Fruit fly (Drosophila melanogaster) whole organism, embryonic: ENCODE data around the gene CG46059.

ENCODE experiments used
- BEAF-32 ChIP-seq: fragments of 200-800 bp; sonication (Bioruptor generic); optimal IDR thresholded peaks from 3 replicates; lab custom pipeline; 2017; ENCODE audit warnings: missing biosample characterization, missing genetic modification characterization, mild to moderate bottlenecking, moderate library complexity, missing genetic modification reagents
- CG10209 ChIP-seq: fragments of 200-800 bp; sonication (Bioruptor generic); optimal IDR thresholded peaks from 3 replicates; lab custom pipeline; 2017; ENCODE audit warnings: missing biosample characterization, mild to moderate bottlenecking, missing genetic modification characterization, missing genetic modification reagents
- CG10321 ChIP-seq: fragments of 200-800 bp; sonication (Bioruptor generic); IDR thresholded peaks from 2 replicates; pipeline ENCODE4 v1.3.6; 2022; ENCODE audit warnings: missing biosample characterization, missing genetic modification characterization
- CG14667 ChIP-seq: fragments of 200-800 bp; sonication (Bioruptor generic); IDR thresholded peaks from 2 replicates; pipeline ENCODE4 v1.3.6; 2022; ENCODE audit warnings: missing biosample characterization, missing genetic modification characterization
- CG15479 ChIP-seq: fragments of 200-800 bp; sonication (Bioruptor generic); optimal IDR thresholded peaks from 3 replicates; lab custom pipeline; 2019; ENCODE audit warnings: missing biosample characterization, mild to moderate bottlenecking, missing genetic modification characterization, moderate library complexity
- CG15601 ChIP-seq: fragments of 200-800 bp; sonication (Bioruptor generic); optimal IDR thresholded peaks from 3 replicates; lab custom pipeline; 2019; ENCODE audit warnings: missing biosample characterization, mild to moderate bottlenecking, missing genetic modification characterization, moderate library complexity
- CG16813 ChIP-seq: fragments of 200-800 bp; sonication (Bioruptor generic); IDR thresholded peaks from 3 replicates; pipeline ENCODE4 v1.3.6; 2022; ENCODE audit warnings: missing biosample characterization, missing genetic modification characterization; ENCODE audit not compliant: partially characterized antibody
- CG16815 ChIP-seq: fragments of 200-800 bp; sonication (Bioruptor generic); optimal IDR thresholded peaks from 3 replicates; lab custom pipeline; 2017; ENCODE audit warnings: missing biosample characterization, mild to moderate bottlenecking, missing genetic modification characterization
- CG17361 ChIP-seq: fragments of 200-800 bp; sonication (Bioruptor generic); IDR thresholded peaks from 3 replicates; pipeline ENCODE4 v1.3.6; 2022; ENCODE audit warnings: missing biosample characterization, missing genetic modification characterization
- CG18011 ChIP-seq: fragments of 200-800 bp; sonication (Bioruptor generic); optimal IDR thresholded peaks from 2 replicates; lab custom pipeline; 2017; ENCODE audit warnings: missing biosample characterization, missing genetic modification characterization, mild to moderate bottlenecking, moderate library complexity, missing genotype
- CG18599 ChIP-seq: fragments of 200-800 bp; sonication (Bioruptor generic); optimal IDR thresholded peaks from 3 replicates; lab custom pipeline; 2017; ENCODE audit warnings: missing biosample characterization, missing genetic modification characterization, mild to moderate bottlenecking, moderate library complexity, missing genetic modification reagents
- CG31388 ChIP-seq: fragments of 200-800 bp; sonication (Bioruptor generic); optimal IDR thresholded peaks from 2 replicates; lab custom pipeline; 2016; ENCODE audit warnings: missing biosample characterization, missing genetic modification characterization
- CG31441 ChIP-seq: fragments of 200-800 bp; sonication (Bioruptor generic); IDR thresholded peaks from 2 replicates; pipeline ENCODE4 v1.3.6; 2022; ENCODE audit warnings: missing biosample characterization, missing genetic modification characterization
- CG32532 ChIP-seq: fragments of 200-800 bp; sonication (Bioruptor generic); IDR thresholded peaks from 2 replicates; pipeline ENCODE4 v1.3.6; 2022; ENCODE audit warnings: missing biosample characterization, missing genetic modification characterization
- CG3281 ChIP-seq: fragments of 200-800 bp; sonication (Bioruptor generic); optimal IDR thresholded peaks from 3 replicates; lab custom pipeline; 2017; ENCODE audit warnings: missing biosample characterization, mild to moderate bottlenecking, missing genetic modification characterization
- CG3407 ChIP-seq: fragments of 200-800 bp; sonication (Bioruptor generic); optimal IDR thresholded peaks from 2 replicates; lab custom pipeline; 2018; ENCODE audit warnings: missing biosample characterization, mild to moderate bottlenecking, missing genetic modification characterization
- CG3726 ChIP-seq: fragments of 200-800 bp; sonication (Bioruptor generic); IDR thresholded peaks from 3 replicates; pipeline ENCODE4, ENCODE4 v1.3.6; 2022; ENCODE audit warnings: missing biosample characterization, missing genetic modification characterization
- CG42726 ChIP-seq: fragments of 200-800 bp; sonication (Bioruptor generic); IDR thresholded peaks from 2 replicates; pipeline ENCODE4 v1.3.6; 2022; ENCODE audit warnings: missing biosample characterization, missing genetic modification characterization; ENCODE audit not compliant: partially characterized antibody
- CG4617 ChIP-seq: fragments of 200-800 bp; sonication (Bioruptor generic); optimal IDR thresholded peaks from 3 replicates; lab custom pipeline; 2016; ENCODE audit warnings: missing biosample characterization, missing genetic modification characterization, borderline replicate concordance
- CG7357 ChIP-seq: fragments of 200-800 bp; sonication (Bioruptor generic); IDR thresholded peaks from 3 replicates; pipeline ENCODE4 v1.3.6; 2022; ENCODE audit warnings: missing biosample characterization, missing genetic modification characterization
- CG7839 ChIP-seq: fragments of 200-800 bp; sonication (Bioruptor generic); optimal IDR thresholded peaks from 3 replicates; lab custom pipeline; 2018; ENCODE audit warnings: missing biosample characterization, mild to moderate bottlenecking, missing genetic modification characterization, moderate library complexity
- CG9437 ChIP-seq: fragments of 200-800 bp; sonication (Bioruptor generic); optimal IDR thresholded peaks from 2 replicates; lab custom pipeline; 2018; ENCODE audit warnings: missing biosample characterization, mild to moderate bottlenecking, missing genetic modification characterization
- CoRest ChIP-seq: fragments of 200-800 bp; sonication (Bioruptor generic); optimal IDR thresholded peaks from 3 replicates; lab custom pipeline; 2018; ENCODE audit warnings: missing biosample characterization, mild to moderate bottlenecking, missing genetic modification characterization, moderate library complexity
- Fer2 ChIP-seq: fragments of 200-800 bp; sonication (Bioruptor generic); optimal IDR thresholded peaks from 2 replicates; lab custom pipeline; 2018; ENCODE audit warnings: missing biosample characterization, mild to moderate bottlenecking, missing genetic modification characterization, moderate library complexity
- Fer3 ChIP-seq: fragments of 200-800 bp; sonication (Bioruptor generic); optimal IDR thresholded peaks from 2 replicates; lab custom pipeline; 2018; ENCODE audit warnings: missing biosample characterization, mild to moderate bottlenecking, missing genetic modification characterization, moderate library complexity
- Hr78 ChIP-seq, 2 experiments: fragments of 200-800 bp in 1 of 2; fragments of >200 bp in 1 of 2; sonication (Bioruptor generic) in 1 of 2; optimal IDR thresholded peaks; 2 replicates each; lab custom pipeline; 2017 to 2019; ENCODE audit warnings: missing biosample characterization in 2 of 2, missing genetic modification characterization in 2 of 2, mild to moderate bottlenecking in 1 of 2, moderate library complexity in 1 of 2
- Neu2 ChIP-seq: fragments of 200-800 bp; sonication (Bioruptor generic); optimal IDR thresholded peaks from 3 replicates; lab custom pipeline; 2016; ENCODE audit warnings: missing biosample characterization, missing genetic modification characterization, borderline replicate concordance
- Nf-YC ChIP-seq: fragments of 200-800 bp; optimal IDR thresholded peaks from 3 replicates; lab custom pipeline; 2019; ENCODE audit warnings: missing biosample characterization, mild to moderate bottlenecking, missing genetic modification characterization, moderate library complexity
- Opbp ChIP-seq: fragments of 200-800 bp; sonication (Bioruptor generic); IDR thresholded peaks from 3 replicates; pipeline ENCODE4 v1.3.6; 2022; ENCODE audit warnings: missing biosample characterization, missing genetic modification characterization; ENCODE audit not compliant: partially characterized antibody
- Ssrp ChIP-seq: fragments of 200-800 bp; sonication (Bioruptor generic); optimal IDR thresholded peaks from 2 replicates; lab custom pipeline; 2018; ENCODE audit warnings: missing biosample characterization, mild to moderate bottlenecking, missing genetic modification characterization, moderate library complexity
- ap ChIP-seq: fragments of 200-800 bp; sonication (Bioruptor generic); IDR thresholded peaks from 2 replicates; pipeline ENCODE4 v1.3.6; 2022; ENCODE audit warnings: missing biosample characterization, missing genetic modification characterization
- br ChIP-seq: fragments of >200 bp; optimal IDR thresholded peaks from 2 replicates; lab custom pipeline; 2017
- cg ChIP-seq: fragments of 200-800 bp; sonication (Bioruptor generic); optimal IDR thresholded peaks from 3 replicates; lab custom pipeline; 2019; ENCODE audit warnings: missing biosample characterization, mild to moderate bottlenecking, missing genetic modification characterization, moderate library complexity
- crp ChIP-seq, 2 experiments: fragments of 200-800 bp; sonication (Bioruptor generic); optimal IDR thresholded peaks; 2 replicates in 1 of 2; 3 replicates in 1 of 2; lab custom pipeline; 2017; ENCODE audit warnings: missing biosample characterization in 2 of 2, missing genetic modification characterization in 2 of 2, mild to moderate bottlenecking in 1 of 2, moderate library complexity in 1 of 2
- disco-r ChIP-seq: fragments of 200-800 bp; sonication (Bioruptor generic); optimal IDR thresholded peaks from 2 replicates; lab custom pipeline; 2016; ENCODE audit warnings: missing biosample characterization, missing genetic modification characterization
- dmrt99B ChIP-seq: fragments of 200-800 bp; sonication (Bioruptor generic); optimal IDR thresholded peaks from 2 replicates; lab custom pipeline; 2018; ENCODE audit warnings: missing biosample characterization, mild to moderate bottlenecking, missing genetic modification characterization, moderate library complexity
- grn ChIP-seq: fragments of 200-800 bp; sonication (Bioruptor generic); optimal IDR thresholded peaks from 3 replicates; lab custom pipeline; 2017; ENCODE audit warnings: missing biosample characterization, missing genetic modification characterization
- her ChIP-seq: fragments of 200-800 bp; sonication (Bioruptor generic); optimal IDR thresholded peaks from 2 replicates; lab custom pipeline; 2016; ENCODE audit warnings: missing biosample characterization, missing genetic modification characterization
- insv ChIP-seq, 2 experiments: fragments of 200-800 bp; sonication (Bioruptor generic); optimal IDR thresholded peaks; 3 replicates each; lab custom pipeline; 2016 to 2018; ENCODE audit warnings: missing biosample characterization in 2 of 2, missing genetic modification characterization in 2 of 2
- pnt ChIP-seq: fragments of 200-800 bp; sonication (Bioruptor generic); optimal IDR thresholded peaks from 3 replicates; lab custom pipeline; 2016; ENCODE audit warnings: missing biosample characterization, missing genetic modification characterization
- psq ChIP-seq: fragments of 200-800 bp; sonication (Bioruptor generic); optimal IDR thresholded peaks from 2 replicates; lab custom pipeline; 2017; ENCODE audit warnings: missing biosample characterization, missing genetic modification characterization
- seq ChIP-seq: fragments of 200-800 bp; sonication (Bioruptor generic); IDR thresholded peaks from 2 replicates; pipeline ENCODE4 v1.3.6; 2022; ENCODE audit warnings: missing biosample characterization, missing genetic modification characterization
- sug ChIP-seq: fragments of 200-800 bp; optimal IDR thresholded peaks from 2 replicates; lab custom pipeline; 2019; ENCODE audit warnings: missing biosample characterization, mild to moderate bottlenecking, missing genetic modification characterization, moderate library complexity
- tin ChIP-seq: fragments of 200-800 bp; sonication (Bioruptor generic); optimal IDR thresholded peaks from 3 replicates; lab custom pipeline; 2016; ENCODE audit warnings: missing biosample characterization, missing genetic modification characterization
- tx ChIP-seq: fragments of 200-800 bp; sonication (Bioruptor generic); optimal IDR thresholded peaks from 2 replicates; lab custom pipeline; 2016; ENCODE audit warnings: missing biosample characterization, missing genetic modification characterization
- vfl ChIP-seq: fragments of 200-800 bp; sonication (Bioruptor generic); optimal IDR thresholded peaks from 2 replicates; lab custom pipeline; 2016; ENCODE audit warnings: missing biosample characterization, missing genetic modification characterization
- vnd ChIP-seq: fragments of 200-800 bp; sonication (Bioruptor generic); IDR thresholded peaks from 3 replicates; pipeline ENCODE4 v1.3.6; 2022; ENCODE audit warnings: missing biosample characterization, missing genetic modification characterization; ENCODE audit not compliant: partially characterized antibody

The CG46059 gene

dm6 chr2L:19133465-19134365 lies 49.9 kb downstream of the CG46059 start, which contains the start of gene brat:
TSS of gene brat (plus strand) at chr2L:19133816.
- peak; percentile 43 for TF ChIP-seq CG18011 (GFP tag; lab: Kevin White, UChicago)
- TF ChIP-seq ap, result no peak
- no peak for TF ChIP-seq psq (GFP tag; lab: Kevin White, UChicago)
- TF ChIP-seq CG17361 (GFP tag; lab: Robert Waterston, UW), result peak; percentile 66
- TF ChIP-seq tx (GFP tag; lab: Kevin White, UChicago), result peak; percentile 45
- 0 out of 2 replicates have a peak, but pooled peaks have one; percentile 53 for TF ChIP-seq CG42726
- no peak for TF ChIP-seq CG14667
- TF ChIP-seq CG10209 (GFP tag; lab: Kevin White, UChicago), result peak; percentile 15
- TF ChIP-seq CG7357 (GFP tag; lab: Robert Waterston, UW), result peak; percentile 69
- TF ChIP-seq CG3726 (GFP tag; lab: Robert Waterston, UW), result no peak
- peak; percentile 38 for TF ChIP-seq CG7839 (tag; lab: Kevin White, UChicago)
- no peak for TF ChIP-seq br
- peak; percentile 44 for TF ChIP-seq Fer3 (tag; lab: Kevin White, UChicago)
- TF ChIP-seq CG4617, result peak; percentile 48
- TF ChIP-seq tin (GFP tag; lab: Kevin White, UChicago), result peak; percentile 47
- TF ChIP-seq pnt (GFP tag; lab: Kevin White, UChicago), result peak; percentile 59
- TF ChIP-seq Neu2 (GFP tag; lab: Kevin White, UChicago), result peak; percentile 6
- TF ChIP-seq CG16815 (GFP tag; lab: Kevin White, UChicago), result no peak
- TF ChIP-seq seq (GFP tag; lab: Robert Waterston, UW), result peak; percentile 15; the same call in 1 of the 2 replicates
- TF ChIP-seq BEAF-32, result peak; percentile 96
- no peak for TF ChIP-seq CG10321 (GFP tag; lab: Robert Waterston, UW)
- no peak for TF ChIP-seq Hr78 (GFP tag; optimal IDR thresholded peaks at IDR 0.05; lab: Kevin White, UChicago)
- TF ChIP-seq Ssrp, result peak; percentile 52
- TF ChIP-seq crp (GFP tag; optimal IDR thresholded peaks at IDR 0.05; lab: Kevin White, UChicago), result peak in 1 of 2 experiments; percentile 5
- TF ChIP-seq CG31388, result no peak
- peak; percentile 70 for TF ChIP-seq sug (tag; lab: Kevin White, UChicago)
- peak; percentile 33 for TF ChIP-seq Fer2 (tag; lab: Kevin White, UChicago)
- TF ChIP-seq CG9437 (GFP tag; lab: Kevin White, UChicago), result peak; percentile 53
- peak; percentile 38; the same call in 1 of the 2 replicates for TF ChIP-seq CG31441 (GFP tag; lab: Robert Waterston, UW)
- peak; percentile 22 for TF ChIP-seq her (GFP tag; lab: Kevin White, UChicago)
- TF ChIP-seq cg (GFP tag; lab: Kevin White, UChicago), result peak; percentile 67
- no peak for TF ChIP-seq disco-r (GFP tag; lab: Kevin White, UChicago)
- peak; percentile 75 for TF ChIP-seq CoRest (tag; lab: Kevin White, UChicago)
- peak; percentile 5 for TF ChIP-seq dmrt99B
- no peak for TF ChIP-seq grn (GFP tag; lab: Kevin White, UChicago)
- TF ChIP-seq CG32532 (GFP tag; lab: Robert Waterston, UW), result peak; percentile 56
- TF ChIP-seq CG15479 (GFP tag; lab: Kevin White, UChicago), result peak; percentile 3
- peak; percentile 38 for TF ChIP-seq CG3281 (GFP tag; lab: Kevin White, UChicago)
- TF ChIP-seq vnd, result peak; percentile 93
- peak; percentile 95 to 98 for TF ChIP-seq insv (GFP tag; optimal IDR thresholded peaks at IDR 0.05; lab: Kevin White, UChicago)
- peak; percentile 95 for TF ChIP-seq CG16813 (GFP tag; lab: Robert Waterston, UW)
- TF ChIP-seq CG15601, result peak; percentile 14
- peak; percentile 87; the same call in 2 of the 3 replicates for TF ChIP-seq Opbp (GFP tag; lab: Robert Waterston, UW)
- peak; percentile 49 for TF ChIP-seq CG18599 (GFP tag; lab: Kevin White, UChicago)
- peak; percentile 35 for TF ChIP-seq vfl (GFP tag; lab: Kevin White, UChicago)
- TF ChIP-seq CG3407, result no peak
- TF ChIP-seq Nf-YC (tag; lab: Kevin White, UChicago), result peak; percentile 58
